Fruit fly (Drosophila melanogaster) whole organism, embryonic: ENCODE results near the gene CG14054.

Experiments used
- Adf1 ChIP-seq: fragments of 200-800 bp; sonication (Bioruptor generic); IDR thresholded peaks from 2 replicates; pipeline ENCODE4 v1.3.6; 2022; ENCODE audit warnings: missing biosample characterization, missing genetic modification characterization
- Bteb2 ChIP-seq: fragments of 200-800 bp; sonication (Bioruptor generic); optimal IDR thresholded peaks from 2 replicates; lab custom pipeline; 2016; ENCODE audit warnings: missing biosample characterization, missing genetic modification characterization
- CG13287 ChIP-seq: fragments of 200-800 bp; sonication (Bioruptor generic); IDR thresholded peaks from 2 replicates; pipeline ENCODE4 v1.3.6; 2022; ENCODE audit warnings: missing biosample characterization, missing genetic modification characterization; ENCODE audit not compliant: partially characterized antibody
- CG17385 ChIP-seq: fragments of 200-800 bp; sonication (Bioruptor generic); optimal IDR thresholded peaks from 3 replicates; lab custom pipeline; 2018; ENCODE audit warnings: missing biosample characterization, mild to moderate bottlenecking, missing genetic modification characterization
- CG1832 ChIP-seq: fragments of 200-800 bp; sonication (Bioruptor generic); optimal IDR thresholded peaks from 2 replicates; lab custom pipeline; 2017; ENCODE audit warnings: missing biosample characterization, mild to moderate bottlenecking, missing genetic modification characterization, inconsistent platforms
- CG18619 ChIP-seq: fragments of 200-800 bp; sonication (Bioruptor generic); optimal IDR thresholded peaks from 3 replicates; lab custom pipeline; 2017; ENCODE audit warnings: missing biosample characterization, mild to moderate bottlenecking, missing genetic modification characterization
- CG2129 ChIP-seq: fragments of 200-800 bp; sonication (Bioruptor generic); IDR thresholded peaks from 2 replicates; pipeline ENCODE4 v1.3.6; 2022; ENCODE audit warnings: missing biosample characterization, missing genetic modification characterization; ENCODE audit not compliant: partially characterized antibody
- CG2678 ChIP-seq: fragments of 200-800 bp; sonication (Bioruptor generic); optimal IDR thresholded peaks from 3 replicates; lab custom pipeline; 2019; ENCODE audit warnings: missing biosample characterization, mild to moderate bottlenecking, missing genetic modification characterization, moderate library complexity
- CG2712 ChIP-seq: fragments of 200-800 bp; optimal IDR thresholded peaks from 3 replicates; lab custom pipeline; 2019; ENCODE audit warnings: missing biosample characterization, mild to moderate bottlenecking, missing genetic modification characterization, moderate library complexity
- CG3726 ChIP-seq: fragments of 200-800 bp; sonication (Bioruptor generic); IDR thresholded peaks from 3 replicates; pipeline ENCODE4, ENCODE4 v1.3.6; 2022; ENCODE audit warnings: missing biosample characterization, missing genetic modification characterization
- CG3995 ChIP-seq: fragments of 200-800 bp; sonication (Bioruptor generic); optimal IDR thresholded peaks from 3 replicates; lab custom pipeline; 2016; ENCODE audit warnings: missing biosample characterization, missing genetic modification characterization
- CG42726 ChIP-seq: fragments of 200-800 bp; sonication (Bioruptor generic); IDR thresholded peaks from 2 replicates; pipeline ENCODE4 v1.3.6; 2022; ENCODE audit warnings: missing biosample characterization, missing genetic modification characterization; ENCODE audit not compliant: partially characterized antibody
- CG7839 ChIP-seq: fragments of 200-800 bp; sonication (Bioruptor generic); optimal IDR thresholded peaks from 3 replicates; lab custom pipeline; 2018; ENCODE audit warnings: missing biosample characterization, mild to moderate bottlenecking, missing genetic modification characterization, moderate library complexity
- CoRest ChIP-seq: fragments of 200-800 bp; sonication (Bioruptor generic); optimal IDR thresholded peaks from 3 replicates; lab custom pipeline; 2018; ENCODE audit warnings: missing biosample characterization, mild to moderate bottlenecking, missing genetic modification characterization, moderate library complexity
- Deaf1 ChIP-seq: fragments of 200-800 bp; optimal IDR thresholded peaks from 3 replicates; lab custom pipeline; 2019; ENCODE audit warnings: missing biosample characterization, mild to moderate bottlenecking, missing genetic modification characterization, moderate library complexity
- Gug ChIP-seq: fragments of 200-800 bp; sonication (Bioruptor generic); IDR thresholded peaks from 4 replicates; pipeline ENCODE4 v1.3.6; 2022; ENCODE audit warnings: missing biosample characterization, missing genetic modification characterization
- Hmr ChIP-seq: fragments of 200-800 bp; sonication (Bioruptor generic); optimal IDR thresholded peaks from 3 replicates; lab custom pipeline; 2017; ENCODE audit warnings: mild to moderate bottlenecking, missing biosample characterization, missing genetic modification reagents, missing genetic modification characterization
- Optix ChIP-seq: fragments of 200-800 bp; sonication (Bioruptor generic); IDR thresholded peaks from 3 replicates; pipeline ENCODE4 v1.3.6; 2022; ENCODE audit warnings: missing biosample characterization, missing genetic modification characterization
- Sox102F ChIP-seq: fragments of 200-800 bp; sonication (Bioruptor generic); optimal IDR thresholded peaks from 2 replicates; lab custom pipeline; 2018; ENCODE audit warnings: missing biosample characterization, mild to moderate bottlenecking, missing genetic modification characterization, moderate library complexity
- Sry-δ ChIP-seq: fragments of 200-800 bp; sonication (Bioruptor generic); optimal IDR thresholded peaks from 2 replicates; lab custom pipeline; 2016; ENCODE audit warnings: missing biosample characterization, missing genetic modification characterization
- Stat92E ChIP-seq, 3 experiments: fragments of >200 bp in 2 of 3; fragments of 200-800 bp in 1 of 3; sonication (Bioruptor generic) in 1 of 3; optimal IDR thresholded peaks; 2 replicates each; lab custom pipeline; 2017 to 2019; ENCODE audit warnings: missing biosample characterization in 3 of 3, missing genetic modification characterization in 3 of 3, mild to moderate bottlenecking in 1 of 3, moderate library complexity in 1 of 3
- bab2 ChIP-seq: fragments of 200-800 bp; sonication (Bioruptor generic); optimal IDR thresholded peaks from 2 replicates; lab custom pipeline; 2016; ENCODE audit warnings: missing biosample characterization, missing genetic modification characterization
- crol ChIP-seq: fragments of 200-800 bp; sonication (Bioruptor generic); IDR thresholded peaks from 2 replicates; pipeline ENCODE4 v1.3.6; 2022; ENCODE audit warnings: missing biosample characterization, missing genetic modification characterization
- da ChIP-seq: fragments of 200-800 bp; sonication (Bioruptor generic); optimal IDR thresholded peaks from 2 replicates; lab custom pipeline; 2016; ENCODE audit warnings: missing biosample characterization, missing genetic modification characterization
- fd102C ChIP-seq: fragments of 200-800 bp; sonication (Bioruptor generic); optimal IDR thresholded peaks from 2 replicates; lab custom pipeline; 2018; ENCODE audit warnings: missing biosample characterization, mild to moderate bottlenecking, missing genetic modification characterization, moderate library complexity
- grn ChIP-seq: fragments of 200-800 bp; sonication (Bioruptor generic); optimal IDR thresholded peaks from 3 replicates; lab custom pipeline; 2017; ENCODE audit warnings: missing biosample characterization, missing genetic modification characterization
- klu ChIP-seq: fragments of 200-800 bp; sonication (Bioruptor generic); IDR thresholded peaks from 2 replicates; pipeline ENCODE4 v1.3.6; 2022; ENCODE audit warnings: missing biosample characterization, missing genetic modification characterization
- lilli ChIP-seq: fragments of 200-800 bp; sonication (Bioruptor generic); optimal IDR thresholded peaks from 3 replicates; lab custom pipeline; 2016; ENCODE audit warnings: missing biosample characterization, missing genetic modification characterization
- nerfin-1 ChIP-seq: fragments of 200-800 bp; sonication (Bioruptor generic); optimal IDR thresholded peaks from 3 replicates; lab custom pipeline; 2019; ENCODE audit warnings: missing biosample characterization, mild to moderate bottlenecking, missing genetic modification characterization, moderate library complexity
- nmo ChIP-seq: fragments of 200-800 bp; sonication (Bioruptor generic); optimal IDR thresholded peaks from 2 replicates; lab custom pipeline; 2018; ENCODE audit warnings: missing biosample characterization, mild to moderate bottlenecking, missing genetic modification characterization, moderate library complexity
- peb ChIP-seq: fragments of 200-800 bp; sonication (Bioruptor generic); IDR thresholded peaks from 2 replicates; pipeline ENCODE4 v1.3.6; 2022; ENCODE audit warnings: missing biosample characterization, missing genetic modification characterization
- pho ChIP-seq: fragments of 200-800 bp; sonication (Bioruptor generic); optimal IDR thresholded peaks from 2 replicates; lab custom pipeline; 2016; ENCODE audit warnings: missing biosample characterization, missing genetic modification characterization
- prd ChIP-seq, 3 experiments: fragments of >200 bp in 2 of 3; fragments of 200-800 bp in 1 of 3; sonication (Bioruptor generic) in 1 of 3; optimal IDR thresholded peaks in 2 of 3; IDR thresholded peaks in 1 of 3; 2 replicates in 2 of 3; 3 replicates in 1 of 3; pipeline versions ENCODE4 v1.3.6 to Lab custom; 2017 to 2022; ENCODE audit warnings: missing biosample characterization in 1 of 3, missing genetic modification characterization in 1 of 3
- salm ChIP-seq: fragments of 200-800 bp; sonication (Bioruptor generic); optimal IDR thresholded peaks from 2 replicates; lab custom pipeline; 2018; ENCODE audit warnings: missing biosample characterization, mild to moderate bottlenecking, missing genetic modification characterization
- scrt ChIP-seq: fragments of 200-800 bp; sonication (Bioruptor generic); optimal IDR thresholded peaks from 2 replicates; lab custom pipeline; 2018; ENCODE audit warnings: missing biosample characterization, mild to moderate bottlenecking, missing genetic modification characterization, moderate library complexity
- sens ChIP-seq: fragments of 200-800 bp; sonication (Bioruptor generic); peaks from one replicate; lab custom pipeline; 2016; ENCODE audit warnings: missing biosample characterization, missing genetic modification characterization
- slbo ChIP-seq: fragments of 200-800 bp; sonication (Bioruptor generic); IDR thresholded peaks from 2 replicates; pipeline ENCODE4 v1.3.6; 2022; ENCODE audit warnings: missing biosample characterization, missing genetic modification characterization
- tio ChIP-seq: fragments of 200-800 bp; sonication (Bioruptor generic); optimal IDR thresholded peaks from 2 replicates; lab custom pipeline; 2017; ENCODE audit warnings: missing biosample characterization, missing genetic modification characterization, inconsistent platforms
- unc-4 ChIP-seq: fragments of 200-800 bp; sonication (Bioruptor generic); IDR thresholded peaks from 2 replicates; pipeline ENCODE4 v1.3.6; 2022; ENCODE audit warnings: missing biosample characterization, missing genetic modification characterization; ENCODE audit not compliant: partially characterized antibody
- unpg ChIP-seq: fragments of 200-800 bp; sonication (Bioruptor generic); optimal IDR thresholded peaks from 3 replicates; lab custom pipeline; 2018; ENCODE audit warnings: missing biosample characterization, mild to moderate bottlenecking, missing genetic modification characterization, moderate library complexity
- vvl ChIP-seq: fragments of 200-800 bp; sonication (Bioruptor generic); IDR thresholded peaks from 2 replicates; pipeline ENCODE4 v1.3.6; 2022; ENCODE audit warnings: missing biosample characterization, missing genetic modification characterization
- zen2 ChIP-seq: fragments of 200-800 bp; sonication (Bioruptor generic); IDR thresholded peaks from 3 replicates; pipeline ENCODE4 v1.3.6; 2022; ENCODE audit warnings: missing biosample characterization, missing genetic modification characterization; ENCODE audit not compliant: partially characterized antibody
- zfh1 ChIP-seq: fragments of 200-800 bp; sonication (Bioruptor generic); IDR thresholded peaks from 3 replicates; pipeline ENCODE4 v1.3.6; 2022; ENCODE audit warnings: missing biosample characterization, missing genetic modification characterization
- zfh2 ChIP-seq: fragments of 200-800 bp; sonication (Bioruptor generic); optimal IDR thresholded peaks from 2 replicates; lab custom pipeline; 2016; ENCODE audit warnings: missing biosample characterization, missing genetic modification characterization

CG14054 gene

dm6 chrX:2043660-2044397, 22.3 kb downstream of the CG14054 start, which contains the start of gene CG4325:
CG4325 (minus strand) TSS chrX:2043818.
- TF ChIP-seq grn (GFP tag; lab: Kevin White, UChicago) (peak; percentile 2), crol (peak; percentile 70), bab2 (GFP tag; lab: Kevin White, UChicago) (no peak), Deaf1 (tag; lab: Kevin White, UChicago) (peak; percentile 19), fd102C (GFP tag; lab: Kevin White, UChicago) (no peak)

dm6 chrX:2041981-2042847, 23.9 kb downstream of the CG14054 start, which contains the start of the genes Actn and usp:
Actn (minus strand) TSS chrX:2042311.
usp (minus strand) TSS chrX:2042311.
- TF ChIP-seq Sox102F (GFP tag; lab: Kevin White, UChicago) (peak; percentile 35), unpg (GFP tag; lab: Kevin White, UChicago) (peak; percentile 43), pho (GFP tag; lab: Kevin White, UChicago) (no peak), peb (GFP tag; lab: Robert Waterston, UW) (no peak), zfh1 (GFP tag; lab: Robert Waterston, UW) (peak; percentile 13; the same call in 1 of the 3 replicates), CG3995 (GFP tag; lab: Kevin White, UChicago) (peak; percentile 39), CG3726 (GFP tag; lab: Robert Waterston, UW) (no peak), Optix (GFP tag; lab: Robert Waterston, UW) (no peak), salm (no peak), slbo (GFP tag; lab: Robert Waterston, UW) (peak; percentile 33; the same call in 1 of the 2 replicates), zfh2 (GFP tag; lab: Kevin White, UChicago) (no peak), CG1832 (no peak), scrt (GFP tag; lab: Kevin White, UChicago) (no peak), CG2129 (GFP tag; lab: Robert Waterston, UW) (no peak), prd (optimal IDR thresholded peaks at IDR 0.05; lab: Kevin White, UChicago) (no peak), prd (GFP tag; IDR thresholded peaks at IDR 0.05; lab: Robert Waterston, UW) (peak; percentile 33; the same call in 1 of the 3 replicates), Bteb2 (GFP tag; lab: Kevin White, UChicago) (no peak), tio (GFP tag; lab: Kevin White, UChicago) (no peak), Hmr (GFP tag; lab: Kevin White, UChicago) (peak; percentile 12), CG13287 (GFP tag; lab: Robert Waterston, UW) (peak; percentile 45), Sry-δ (peak; percentile 3), CG42726 (GFP tag; lab: Robert Waterston, UW) (no peak), CG2678 (peak; percentile 44), lilli (GFP tag; lab: Kevin White, UChicago) (peak; percentile 43), vvl (GFP tag; lab: Robert Waterston, UW) (peak; percentile 75), CG2712 (peak; percentile 42), Adf1 (no peak), unc-4 (GFP tag; lab: Robert Waterston, UW) (peak; percentile 45), Gug (GFP tag; lab: Robert Waterston, UW) (no peak), CG17385 (GFP tag; lab: Kevin White, UChicago) (peak; percentile 89), nerfin-1 (tag; lab: Kevin White, UChicago) (no peak), CG7839 (tag; lab: Kevin White, UChicago) (peak; percentile 47), klu (no peak), CoRest (tag; lab: Kevin White, UChicago) (peak; percentile 42), Stat92E (GFP tag; optimal IDR thresholded peaks at IDR 0.05; lab: Kevin White, UChicago) (peak in 1 of 3 experiments; percentile 80), da (GFP tag; lab: Kevin White, UChicago) (no peak), CG18619 (GFP tag; lab: Kevin White, UChicago) (no peak), sens (peak; percentile 86), nmo (GFP tag; lab: Kevin White, UChicago) (peak; percentile 44), zen2 (no peak)
